Fruit fly (Drosophila melanogaster) whole organism, prepupa: ENCODE measurements around the gene CG9662.
A peak's percentile ranks its signal among the peaks of the same experiment; 100 is the strongest.

Experiments
- CG10631 ChIP-seq: fragments of 200-800 bp; sonication (Bioruptor generic); optimal IDR thresholded peaks from 2 replicates; lab custom pipeline; 2016; ENCODE audit warnings: missing biosample characterization, missing genetic modification characterization
- CG10669 ChIP-seq: fragments of 200-800 bp; sonication (Bioruptor generic); optimal IDR thresholded peaks from 3 replicates; lab custom pipeline; 2018; ENCODE audit warnings: missing biosample characterization, mild to moderate bottlenecking, missing genetic modification characterization, moderate library complexity
- CG11762 ChIP-seq: fragments of 200-800 bp; sonication (Bioruptor generic); optimal IDR thresholded peaks from 3 replicates; lab custom pipeline; 2016; ENCODE audit warnings: missing biosample characterization, missing genetic modification characterization; ENCODE audit not compliant: insufficient read depth
- CG11902 ChIP-seq: fragments of 200-800 bp; sonication (Bioruptor generic); optimal IDR thresholded peaks from 3 replicates; lab custom pipeline; 2016; ENCODE audit warnings: missing biosample characterization, missing genetic modification characterization
- CG15336 ChIP-seq: fragments of 200-800 bp; sonication (Bioruptor generic); IDR thresholded peaks from 2 replicates; pipeline ENCODE4 v1.3.6; 2022; ENCODE audit warnings: missing biosample characterization, missing genetic modification characterization
- CG16779 ChIP-seq: fragments of 200-800 bp; sonication (Bioruptor generic); optimal IDR thresholded peaks from 3 replicates; lab custom pipeline; 2017; ENCODE audit warnings: missing biosample characterization, mild to moderate bottlenecking, missing genetic modification characterization
- CG3032 ChIP-seq: fragments of 200-800 bp; optimal IDR thresholded peaks from 2 replicates; lab custom pipeline; 2019; ENCODE audit warnings: missing biosample characterization, mild to moderate bottlenecking, missing genetic modification characterization, moderate library complexity
- CG31627 ChIP-seq: fragments of 200-800 bp; sonication (Bioruptor generic); optimal IDR thresholded peaks from 3 replicates; lab custom pipeline; 2016; ENCODE audit warnings: missing biosample characterization, missing genetic modification characterization
- CG34406 ChIP-seq: fragments of 200-800 bp; sonication (Bioruptor generic); optimal IDR thresholded peaks from 3 replicates; lab custom pipeline; 2016; ENCODE audit warnings: missing biosample characterization, missing genetic modification characterization
- CG3919 ChIP-seq: fragments of 200-800 bp; sonication (Bioruptor generic); optimal IDR thresholded peaks from 3 replicates; lab custom pipeline; 2016; ENCODE audit warnings: missing biosample characterization, missing genetic modification characterization
- CG4318 ChIP-seq: fragments of 200-800 bp; sonication (Bioruptor generic); optimal IDR thresholded peaks from 3 replicates; lab custom pipeline; 2017; ENCODE audit warnings: missing biosample characterization, mild to moderate bottlenecking, missing genetic modification characterization
- CG6163 ChIP-seq: fragments of 200-800 bp; sonication (Bioruptor generic); IDR thresholded peaks from 3 replicates; pipeline ENCODE4 v1.3.6; 2022; ENCODE audit warnings: missing biosample characterization, missing genetic modification characterization
- CG6276 ChIP-seq: fragments of 200-800 bp; sonication (Bioruptor generic); optimal IDR thresholded peaks from 2 replicates; lab custom pipeline; 2017; ENCODE audit warnings: missing biosample characterization, mild to moderate bottlenecking, missing genetic modification characterization
- CG6792 ChIP-seq: fragments of 200-800 bp; sonication (Bioruptor generic); optimal IDR thresholded peaks from 3 replicates; lab custom pipeline; 2016; ENCODE audit warnings: missing biosample characterization, missing genetic modification characterization
- CG6808 ChIP-seq: fragments of 200-800 bp; sonication (Bioruptor generic); optimal IDR thresholded peaks from 3 replicates; lab custom pipeline; 2017; ENCODE audit warnings: missing biosample characterization, missing genetic modification characterization, mild to moderate bottlenecking, moderate library complexity, missing genetic modification reagents
- CG6854 ChIP-seq: fragments of 200-800 bp; sonication (Bioruptor generic); optimal IDR thresholded peaks from 2 replicates; lab custom pipeline; 2017; ENCODE audit warnings: missing biosample characterization, mild to moderate bottlenecking, missing genetic modification characterization
- CG7368 ChIP-seq: fragments of 200-800 bp; sonication (Bioruptor generic); optimal IDR thresholded peaks from 3 replicates; lab custom pipeline; 2016; ENCODE audit warnings: missing biosample characterization, missing genetic modification characterization
- CG8119 ChIP-seq: fragments of 200-800 bp; sonication (Bioruptor generic); IDR thresholded peaks from 3 replicates; pipeline ENCODE4 v1.3.6; 2022; ENCODE audit warnings: missing biosample characterization, missing genetic modification characterization
- CG8319 ChIP-seq: fragments of 200-800 bp; sonication (Bioruptor generic); optimal IDR thresholded peaks from 3 replicates; lab custom pipeline; 2016; ENCODE audit warnings: missing biosample characterization, missing genetic modification characterization
- CG8632 ChIP-seq: fragments of 200-800 bp; sonication (Bioruptor generic); optimal IDR thresholded peaks from 3 replicates; lab custom pipeline; 2016; ENCODE audit warnings: missing biosample characterization, missing genetic modification characterization
- CG9139 ChIP-seq: fragments of 200-800 bp; sonication (Bioruptor generic); optimal IDR thresholded peaks from 3 replicates; lab custom pipeline; 2017; ENCODE audit warnings: missing biosample characterization, mild to moderate bottlenecking, missing genetic modification characterization
- Eip75B ChIP-seq: fragments of 200-800 bp; sonication (Bioruptor generic); optimal IDR thresholded peaks from 3 replicates; lab custom pipeline; 2016; ENCODE audit warnings: missing biosample characterization, missing genetic modification characterization
- Eip78C ChIP-seq: fragments of 200-800 bp; sonication (Bioruptor generic); peaks from one replicate; lab custom pipeline; 2016; ENCODE audit warnings: missing biosample characterization, missing genetic modification characterization
- Eip93F ChIP-seq: fragments of 200-800 bp; sonication (Bioruptor generic); optimal IDR thresholded peaks from 2 replicates; lab custom pipeline; 2016; ENCODE audit warnings: missing biosample characterization, mild to moderate bottlenecking, missing genetic modification characterization
- Ets21C ChIP-seq: fragments of 200-800 bp; sonication (Bioruptor generic); optimal IDR thresholded peaks from 3 replicates; lab custom pipeline; 2016; ENCODE audit warnings: missing biosample characterization, missing genetic modification characterization
- Ets96B ChIP-seq: fragments of 200-800 bp; optimal IDR thresholded peaks from 2 replicates; lab custom pipeline; 2019; ENCODE audit warnings: missing biosample characterization, mild to moderate bottlenecking, missing genetic modification characterization, moderate library complexity
- Hr38 ChIP-seq: sonication (Bioruptor generic); optimal IDR thresholded peaks from 2 replicates; lab custom pipeline; 2016; ENCODE audit warnings: missing biosample characterization, missing genetic modification characterization
- Hr39 ChIP-seq: fragments of 200-800 bp; sonication (Bioruptor generic); optimal IDR thresholded peaks from 2 replicates; lab custom pipeline; 2016; ENCODE audit warnings: missing biosample characterization, missing genetic modification characterization
- Hr4 ChIP-seq: fragments of 200-800 bp; sonication (Bioruptor generic); optimal IDR thresholded peaks from 3 replicates; lab custom pipeline; 2016; ENCODE audit warnings: missing biosample characterization, missing genetic modification characterization
- Lpt ChIP-seq: fragments of 200-800 bp; sonication (Bioruptor generic); optimal IDR thresholded peaks from 3 replicates; lab custom pipeline; 2016; ENCODE audit warnings: missing biosample characterization, missing genetic modification characterization
- Met ChIP-seq: fragments of 200-800 bp; sonication (Bioruptor generic); optimal IDR thresholded peaks from 3 replicates; lab custom pipeline; 2016; ENCODE audit warnings: missing biosample characterization, missing genetic modification characterization
- OdsH ChIP-seq: fragments of 200-800 bp; sonication (Bioruptor generic); optimal IDR thresholded peaks from 3 replicates; lab custom pipeline; 2016; ENCODE audit warnings: missing biosample characterization, missing genetic modification characterization
- Smox ChIP-seq: fragments of 200-800 bp; sonication (Bioruptor generic); optimal IDR thresholded peaks from 3 replicates; lab custom pipeline; 2016; ENCODE audit warnings: missing biosample characterization, missing genetic modification characterization
- Sox102F ChIP-seq: fragments of 200-800 bp; sonication (Bioruptor generic); optimal IDR thresholded peaks from 2 replicates; lab custom pipeline; 2016; ENCODE audit warnings: missing biosample characterization, mild to moderate bottlenecking, missing genetic modification characterization
- Sox14 ChIP-seq: fragments of 200-800 bp; sonication (Bioruptor generic); optimal IDR thresholded peaks from 3 replicates; lab custom pipeline; 2016; ENCODE audit warnings: missing biosample characterization, missing genetic modification characterization
- Sox15 ChIP-seq: fragments of 200-800 bp; sonication (Bioruptor generic); optimal IDR thresholded peaks from 3 replicates; lab custom pipeline; 2016; ENCODE audit warnings: missing biosample characterization, missing genetic modification characterization
- achi ChIP-seq: fragments of 200-800 bp; sonication (Bioruptor generic); optimal IDR thresholded peaks from 3 replicates; lab custom pipeline; 2016; ENCODE audit warnings: missing biosample characterization, missing genetic modification characterization
- acj6 ChIP-seq: fragments of 200-800 bp; sonication (Bioruptor generic); optimal IDR thresholded peaks from 3 replicates; lab custom pipeline; 2016; ENCODE audit warnings: missing biosample characterization, missing genetic modification characterization
- cyc ChIP-seq: fragments of 200-800 bp; sonication (Bioruptor generic); optimal IDR thresholded peaks from 3 replicates; lab custom pipeline; 2016; ENCODE audit warnings: missing biosample characterization, missing genetic modification characterization
- dac ChIP-seq: fragments of 200-800 bp; sonication (Bioruptor generic); optimal IDR thresholded peaks from 2 replicates; lab custom pipeline; 2017; ENCODE audit warnings: missing biosample characterization, mild to moderate bottlenecking, missing genetic modification characterization
- dsx ChIP-seq: fragments of 200-800 bp; optimal IDR thresholded peaks from 3 replicates; lab custom pipeline; 2019; ENCODE audit warnings: missing biosample characterization, mild to moderate bottlenecking, missing genetic modification characterization, moderate library complexity; ENCODE audit not compliant: poor library complexity, severe bottlenecking
- esn ChIP-seq: fragments of 200-800 bp; sonication (Bioruptor generic); optimal IDR thresholded peaks from 2 replicates; lab custom pipeline; 2016; ENCODE audit warnings: missing biosample characterization, mild to moderate bottlenecking, missing genetic modification characterization, moderate library complexity
- fd59A ChIP-seq: fragments of 200-800 bp; sonication (Bioruptor generic); optimal IDR thresholded peaks from 2 replicates; lab custom pipeline; 2017; ENCODE audit warnings: missing biosample characterization, mild to moderate bottlenecking, missing genetic modification characterization, missing genetic modification reagents
- fd85E ChIP-seq: fragments of 200-800 bp; sonication (Bioruptor generic); optimal IDR thresholded peaks from 3 replicates; lab custom pipeline; 2016; ENCODE audit warnings: missing biosample characterization, missing genetic modification characterization
- lz ChIP-seq: fragments of 200-800 bp; sonication (Bioruptor generic); optimal IDR thresholded peaks from 3 replicates; lab custom pipeline; 2016; ENCODE audit warnings: missing biosample characterization, missing genetic modification characterization
- pdm3 ChIP-seq: fragments of 200-800 bp; sonication (Bioruptor generic); optimal IDR thresholded peaks from 3 replicates; lab custom pipeline; 2016; ENCODE audit warnings: missing biosample characterization, missing genetic modification characterization
- salr ChIP-seq, 2 experiments: fragments of 200-800 bp; sonication (Bioruptor generic); optimal IDR thresholded peaks; 3 replicates each; lab custom pipeline; 2016 to 2018; ENCODE audit warnings: missing biosample characterization in 2 of 2, missing genetic modification characterization in 2 of 2, mild to moderate bottlenecking in 1 of 2
- spab ChIP-seq: fragments of 200-800 bp; sonication (Bioruptor generic); optimal IDR thresholded peaks from 2 replicates; lab custom pipeline; 2017; ENCODE audit warnings: missing biosample characterization, mild to moderate bottlenecking, missing genetic modification characterization, missing genetic modification reagents
- ss ChIP-seq, 2 experiments: fragments of 200-800 bp; sonication (Bioruptor generic); optimal IDR thresholded peaks; 2 replicates in 1 of 2; 3 replicates in 1 of 2; lab custom pipeline; 2017 to 2018; ENCODE audit warnings: mild to moderate bottlenecking in 2 of 2, missing biosample characterization in 2 of 2, missing genetic modification characterization in 2 of 2, moderate library complexity in 1 of 2
- svp ChIP-seq: fragments of 200-800 bp; sonication (Bioruptor generic); peaks from one replicate; lab custom pipeline; 2016; ENCODE audit warnings: missing biosample characterization, missing genetic modification characterization
- topi ChIP-seq: fragments of 200-800 bp; sonication (Bioruptor generic); optimal IDR thresholded peaks from 3 replicates; lab custom pipeline; 2016; ENCODE audit warnings: missing biosample characterization, missing genetic modification characterization
- vri ChIP-seq: fragments of 200-800 bp; sonication (Bioruptor generic); optimal IDR thresholded peaks from 3 replicates; lab custom pipeline; 2016; ENCODE audit warnings: missing biosample characterization, mild to moderate bottlenecking, missing genetic modification characterization

Gene CG9662

dm6 chr2L:3376684-3377086, at the start of gene CG9662, which contains the start of gene Ptpa:
Gene CG9662, minus strand, starts transcription at chr2L:3376737.
Gene Ptpa, plus strand, starts transcription at chr2L:3377002.
- TF ChIP-seq vri (GFP tag; lab: Kevin White, UChicago), result no peak
- peak; percentile 90 for TF ChIP-seq Hr39 (GFP tag; lab: Kevin White, UChicago)
- peak; percentile 15 for TF ChIP-seq spab (GFP tag; lab: Kevin White, UChicago)
- peak; percentile 74 for TF ChIP-seq CG3919 (GFP tag; lab: Kevin White, UChicago)
- peak; percentile 73 for TF ChIP-seq topi (GFP tag; lab: Kevin White, UChicago)
- TF ChIP-seq CG9139 (GFP tag; lab: Kevin White, UChicago), result no peak
- TF ChIP-seq Sox14 (GFP tag; lab: Kevin White, UChicago), result peak; percentile 78
- TF ChIP-seq CG8119 (GFP tag; lab: Robert Waterston, UW), result peak; percentile 42; the same call in 1 of the 3 replicates
- TF ChIP-seq CG15336 (GFP tag; lab: Robert Waterston, UW), result peak; percentile 59
- TF ChIP-seq CG11762, result peak; percentile 1
- TF ChIP-seq CG3032, result peak; percentile 76
- peak; percentile 88 for TF ChIP-seq CG31627
- peak; percentile 53 for TF ChIP-seq Lpt (GFP tag; lab: Kevin White, UChicago)
- TF ChIP-seq Ets96B (tag; lab: Kevin White, UChicago), result peak; percentile 58
- TF ChIP-seq ss (GFP tag; optimal IDR thresholded peaks at IDR 0.05; lab: Kevin White, UChicago), result peak in 1 of 2 experiments; percentile 9
- TF ChIP-seq Ets21C (GFP tag; lab: Kevin White, UChicago), result peak; percentile 76
- TF ChIP-seq CG34406, result peak; percentile 52
- peak; percentile 44 for TF ChIP-seq Met (GFP tag; lab: Kevin White, UChicago)
- peak; percentile 74 for TF ChIP-seq CG11902 (GFP tag; lab: Kevin White, UChicago)
- peak; percentile 77 for TF ChIP-seq OdsH (GFP tag; lab: Kevin White, UChicago)
- TF ChIP-seq CG8632 (GFP tag; lab: Kevin White, UChicago), result peak; percentile 19
- TF ChIP-seq CG8319 (GFP tag; lab: Kevin White, UChicago), result peak; percentile 34
- peak; percentile 89 for TF ChIP-seq svp (GFP tag; lab: Kevin White, UChicago)
- peak; percentile 71; the same call in 2 of the 3 replicates for TF ChIP-seq CG6163 (GFP tag; lab: Robert Waterston, UW)
- TF ChIP-seq Eip75B (GFP tag; lab: Kevin White, UChicago), result peak; percentile 65
- peak; percentile 29 to 50 for TF ChIP-seq salr (GFP tag; optimal IDR thresholded peaks at IDR 0.05; lab: Kevin White, UChicago)
- TF ChIP-seq dac, result peak; percentile 60
- no peak for TF ChIP-seq CG6276
- no peak for TF ChIP-seq CG6854 (GFP tag; lab: Kevin White, UChicago)
- TF ChIP-seq Sox102F (GFP tag; lab: Kevin White, UChicago), result peak; percentile 61
- TF ChIP-seq Hr4, result peak; percentile 79
- peak; percentile 73 for TF ChIP-seq acj6 (GFP tag; lab: Kevin White, UChicago)
- peak; percentile 83 for TF ChIP-seq CG10631 (GFP tag; lab: Kevin White, UChicago)
- TF ChIP-seq Eip93F, result no peak
- peak; percentile 72 for TF ChIP-seq CG4318 (GFP tag; lab: Kevin White, UChicago)
- peak; percentile 50 for TF ChIP-seq dsx
- TF ChIP-seq CG16779 (tag; lab: Kevin White, UChicago), result no peak
- TF ChIP-seq Smox (GFP tag; lab: Kevin White, UChicago), result peak; percentile 72
- TF ChIP-seq fd59A (GFP tag; lab: Kevin White, UChicago), result peak; percentile 25
- no peak for TF ChIP-seq Hr38 (GFP tag; lab: Kevin White, UChicago)
- peak; percentile 82 for TF ChIP-seq esn (GFP tag; lab: Kevin White, UChicago)
- TF ChIP-seq cyc (GFP tag; lab: Kevin White, UChicago), result peak; percentile 89
- no peak for TF ChIP-seq fd85E (GFP tag; lab: Kevin White, UChicago)
- no peak for TF ChIP-seq CG6808
- TF ChIP-seq Eip78C (GFP tag; lab: Kevin White, UChicago), result peak; percentile 82
- TF ChIP-seq CG10669 (GFP tag; lab: Kevin White, UChicago), result peak; percentile 45
- no peak for TF ChIP-seq CG7368
- TF ChIP-seq pdm3 (GFP tag; lab: Kevin White, UChicago), result peak; percentile 80
- peak; percentile 61 for TF ChIP-seq achi (GFP tag; lab: Kevin White, UChicago)
- TF ChIP-seq Sox15 (GFP tag; lab: Kevin White, UChicago), result peak; percentile 78
- peak; percentile 58 for TF ChIP-seq CG6792
- TF ChIP-seq lz, result peak; percentile 82
